Worm (Caenorhabditis elegans): ENCODE results near the gene cyn-6.

cyn-6 gene

ce11 chrIII:773114-773513 is at the start of gene cyn-6:
TSS of gene cyn-6 (plus strand) at chrIII:773414.
- no peak for TF ChIP-seq ref-2 (tag; optimal IDR thresholded peaks at IDR 0.05)
- no peak for TF ChIP-seq lin-11 (tag; optimal IDR thresholded peaks at IDR 0.05)
- TF ChIP-seq ceh-45 (GFP tag; IDR thresholded peaks at IDR 0.05), result no peak
- no peak for TF ChIP-seq ceh-18 (tag; optimal IDR thresholded peaks at IDR 0.05)
- TF ChIP-seq ceh-30 (tag; optimal IDR thresholded peaks at IDR 0.05), result no peak
- TF ChIP-seq ahr-1 (tag; optimal IDR thresholded peaks at IDR 0.05), result no peak
- no peak for TF ChIP-seq nhr-11 (tag; optimal IDR thresholded peaks at IDR 0.05)
- TF ChIP-seq elt-2 (tag; optimal IDR thresholded peaks at IDR 0.05), result no peak

ce11 chrIII:724819-725218 is 48.4 kb upstream of the cyn-6 start, which contains the start of gene flp-24:
TSS of gene flp-24 (plus strand) at chrIII:725119.
- no peak for TF ChIP-seq hlh-8 (tag; optimal IDR thresholded peaks at IDR 0.05)
- TF ChIP-seq hlh-13 (GFP tag; optimal IDR thresholded peaks at IDR 0.05), result no peak
- no peak for TF ChIP-seq nfya-1 (tag; optimal IDR thresholded peaks at IDR 0.05)
- no peak for TF ChIP-seq mec-3 (tag; optimal IDR thresholded peaks at IDR 0.05; ENCODE audit: borderline replicate concordance)
- TF ChIP-seq madf-2 (tag; optimal IDR thresholded peaks at IDR 0.05), result no peak
- TF ChIP-seq tbx-2 (tag; optimal IDR thresholded peaks at IDR 0.05), result no peak
- no peak for TF ChIP-seq F13H6.1 (tag; optimal IDR thresholded peaks at IDR 0.05)
- no peak for TF ChIP-seq unc-86 (tag; optimal IDR thresholded peaks at IDR 0.05)
- TF ChIP-seq ama-1 (optimal IDR thresholded peaks at IDR 0.05), result no peak
- no peak for TF ChIP-seq C38D4.7 (GFP tag; optimal IDR thresholded peaks at IDR 0.05)
- no peak for TF ChIP-seq elt-4 (tag; optimal IDR thresholded peaks at IDR 0.05)
- no peak for TF ChIP-seq fax-1 (tag; optimal IDR thresholded peaks at IDR 0.05)
- no peak for TF ChIP-seq Y22D7AL.16 (tag; optimal IDR thresholded peaks at IDR 0.05)
- no peak for TF ChIP-seq zip-5 (tag; optimal IDR thresholded peaks at IDR 0.05)

- TF ChIP-seq sdc-2 (tag; optimal IDR thresholded peaks at IDR 0.05) (no peak), elt-2 (tag; optimal IDR thresholded peaks at IDR 0.05) (no peak)
Observed at ce11 chrIII:728074-728473, 45.1 kb upstream of the cyn-6 start.

ce11 chrIII:728694-729093 is 44.5 kb upstream of the cyn-6 start:
- TF ChIP-seq pag-3 (tag; optimal IDR thresholded peaks at IDR 0.05; ENCODE audit: borderline replicate concordance) (no peak), ahr-1 (tag; optimal IDR thresholded peaks at IDR 0.05) (no peak), rnt-1 (tag; optimal IDR thresholded peaks at IDR 0.05) (no peak), pha-4 (tag; optimal IDR thresholded peaks at IDR 0.05) (no peak), madf-2 (tag; optimal IDR thresholded peaks at IDR 0.05) (no peak), nfya-1 (tag; optimal IDR thresholded peaks at IDR 0.05) (no peak), ceh-24 (tag; optimal IDR thresholded peaks at IDR 0.05) (no peak), ceh-30 (tag; optimal IDR thresholded peaks at IDR 0.05) (no peak), K09A11.1 (tag; optimal IDR thresholded peaks at IDR 0.05; ENCODE audit: insufficient read depth) (no peak)

- no peak for TF ChIP-seq ceh-6 (GFP tag; optimal IDR thresholded peaks at IDR 0.05)
Observed at ce11 chrIII:740382-740781, 32.8 kb upstream of the cyn-6 start, which contains the start of gene idpp-1. TSS of gene idpp-1 (plus strand) at chrIII:740682.

ce11 chrIII:744459-744858 is 28.8 kb upstream of the cyn-6 start:
- TF ChIP-seq ceh-48 (tag; optimal IDR thresholded peaks at IDR 0.05) (no peak), ceh-14 (tag; optimal IDR thresholded peaks at IDR 0.05) (no peak), fkh-10 (GFP tag; optimal IDR thresholded peaks at IDR 0.05) (no peak), pha-2 (tag; optimal IDR thresholded peaks at IDR 0.05) (no peak), pag-3 (tag; optimal IDR thresholded peaks at IDR 0.05; ENCODE audit: borderline replicate concordance) (no peak), elt-4 (tag; optimal IDR thresholded peaks at IDR 0.05) (no peak)

All from whole organism, late embryonic.